Worm (Caenorhabditis elegans) whole organism, L4 larva: ENCODE measurements around the gene bris-1.

Experiments
- ZK546.5 ChIP-seq, 2 experiments: sonication (generic microtip); optimal IDR thresholded peaks; 2 replicates each; lab custom pipeline; 2017; ENCODE audit warnings: missing biosample characterization in 2 of 2, missing genetic modification characterization in 2 of 2
- aly-2 ChIP-seq: sonication (generic microtip); optimal IDR thresholded peaks from 2 replicates; lab custom pipeline; 2018; ENCODE audit warnings: missing biosample characterization, missing genetic modification characterization
- daf-12 ChIP-seq: fragments of 150-350 bp; optimal IDR thresholded peaks from 2 replicates; lab custom pipeline; 2014; ENCODE audit warnings: missing biosample characterization, missing genetic modification reagents, missing genetic modification characterization
- fos-1 ChIP-seq: fragments of 150-350 bp; optimal IDR thresholded peaks from 2 replicates; lab custom pipeline; 2014; ENCODE audit warnings: missing biosample characterization, missing genetic modification characterization
- jun-1 ChIP-seq: fragments of 150-350 bp; optimal IDR thresholded peaks from 2 replicates; lab custom pipeline; 2014; ENCODE audit warnings: missing biosample characterization, missing genetic modification reagents, missing genetic modification characterization
- mdl-1 ChIP-seq, 2 experiments: fragments of 150-350 bp in 1 of 2; sonication (generic microtip) in 1 of 2; optimal IDR thresholded peaks; 2 replicates each; lab custom pipeline; 2014 to 2017; ENCODE audit warnings: missing biosample characterization in 2 of 2, missing genetic modification characterization in 2 of 2
- mxl-2 ChIP-seq: fragments of 200-800 bp; sonication (Bioruptor generic); conservative IDR thresholded peaks from 2 replicates; pipeline ENCODE4 v1.3.6; 2022; ENCODE audit warnings: missing genetic modification reagents, missing genetic modification characterization, missing compliant biosample characterization
- nhr-237 ChIP-seq: sonication (generic microtip); optimal IDR thresholded peaks from 2 replicates; lab custom pipeline; 2017; ENCODE audit warnings: missing biosample characterization, missing genetic modification characterization
- zag-1 ChIP-seq: fragments of 150-350 bp; optimal IDR thresholded peaks from 2 replicates; lab custom pipeline; 2014; ENCODE audit warnings: missing biosample characterization, missing genetic modification characterization

- TF ChIP-seq fos-1 (tag; lab: Kevin White, UChicago) (no peak), mxl-2 (GFP tag; lab: Robert Waterston, UW) (no peak), zag-1 (no peak), jun-1 (tag; lab: Kevin White, UChicago) (no peak), aly-2 (tag; lab: Kevin White, UChicago) (no peak), ZK546.5 (tag; optimal IDR thresholded peaks at IDR 0.05; lab: Kevin White, UChicago) (no peak), nhr-237 (tag; lab: Kevin White, UChicago) (no peak), mdl-1 (tag; optimal IDR thresholded peaks at IDR 0.05; lab: Kevin White, UChicago) (no peak), daf-12 (tag; lab: Kevin White, UChicago) (no peak)
Observed at ce11 chrIV:3817253-3817652, 1.9 kb downstream of the bris-1 start.
